Worm (Caenorhabditis elegans) whole organism, young adult: ENCODE results near the gene R01H2.2.

Source experiments
- B0261.1 ChIP-seq: sonication (generic microtip); optimal IDR thresholded peaks from 2 replicates; lab custom pipeline; 2016; ENCODE audit warnings: mild to moderate bottlenecking, missing genetic modification characterization, moderate library complexity, missing compliant biosample characterization
- C17E4.6 ChIP-seq: fragments of 200-800 bp; sonication (Bioruptor generic); IDR thresholded peaks from 2 replicates; pipeline ENCODE4 v1.3.6; 2022; ENCODE audit warnings: missing genetic modification reagents, missing genetic modification characterization, missing compliant biosample characterization
- F10E7.11 ChIP-seq: sonication (generic microtip); optimal IDR thresholded peaks from 2 replicates; lab custom pipeline; 2017; ENCODE audit warnings: mild to moderate bottlenecking, missing genetic modification characterization, moderate library complexity, missing compliant biosample characterization
- F23B12.7 ChIP-seq: sonication (generic microtip); optimal IDR thresholded peaks from 2 replicates; lab custom pipeline; 2017; ENCODE audit warnings: missing genetic modification characterization, mild to moderate bottlenecking, missing compliant biosample characterization, antibody characterized with exemption, moderate library complexity; ENCODE audit not compliant: insufficient read depth
- F52B5.7 ChIP-seq: sonication (generic microtip); optimal IDR thresholded peaks from 2 replicates; lab custom pipeline; 2016; ENCODE audit warnings: mild to moderate bottlenecking, missing genetic modification characterization, missing compliant biosample characterization
- F57A8.1 ChIP-seq: fragments of 200-800 bp; sonication (Bioruptor generic); optimal IDR thresholded peaks from 2 replicates; lab custom pipeline; 2018; ENCODE audit warnings: mild to moderate bottlenecking, missing genetic modification characterization, moderate library complexity, missing compliant biosample characterization
- K11D2.4 ChIP-seq: fragments of 200-800 bp; sonication (Bioruptor generic); IDR thresholded peaks from 2 replicates; pipeline ENCODE4 v1.3.6; 2022; ENCODE audit warnings: missing genetic modification reagents, missing genetic modification characterization, missing compliant biosample characterization
- T07F8.4 ChIP-seq: sonication (generic microtip); optimal IDR thresholded peaks from 2 replicates; lab custom pipeline; 2016; ENCODE audit warnings: mild to moderate bottlenecking, missing genetic modification characterization, moderate library complexity, missing compliant biosample characterization
- Y53F4B.3 ChIP-seq: fragments of 200-800 bp; sonication (Bioruptor generic); IDR thresholded peaks from 2 replicates; pipeline ENCODE4 v1.3.6; 2022; ENCODE audit warnings: missing genetic modification reagents, missing genetic modification characterization, missing compliant biosample characterization
- Y53G8AR.9 ChIP-seq: fragments of 200-800 bp; sonication (Bioruptor generic); conservative IDR thresholded peaks from 2 replicates; pipeline ENCODE4 v1.3.6; 2022; ENCODE audit warnings: missing genetic modification reagents, missing genetic modification characterization, missing compliant biosample characterization
- Y56A3A.18 ChIP-seq: fragments of 200-800 bp; sonication (Bioruptor generic); IDR thresholded peaks from 2 replicates; pipeline ENCODE4 v1.3.6; 2022; ENCODE audit warnings: missing genetic modification reagents, missing genetic modification characterization, missing compliant biosample characterization
- Y95B8A.8 ChIP-seq: fragments of 200-800 bp; sonication (Bioruptor generic); IDR thresholded peaks from 2 replicates; pipeline ENCODE4 v1.3.6; 2022; ENCODE audit warnings: missing genetic modification reagents, missing genetic modification characterization, missing compliant biosample characterization
- ZK185.1 ChIP-seq: sonication (generic microtip); optimal IDR thresholded peaks from 2 replicates; lab custom pipeline; 2016; ENCODE audit warnings: mild to moderate bottlenecking, missing genetic modification characterization, missing compliant biosample characterization; ENCODE audit not compliant: poor library complexity, severe bottlenecking
- akir-1 ChIP-seq: fragments of 200-800 bp; sonication (Bioruptor generic); optimal IDR thresholded peaks from 2 replicates; lab custom pipeline; 2018; ENCODE audit warnings: mild to moderate bottlenecking, missing genetic modification characterization, moderate library complexity, missing compliant biosample characterization
- attf-3 ChIP-seq: fragments of 200-800 bp; sonication (Bioruptor generic); conservative IDR thresholded peaks from 2 replicates; pipeline ENCODE4 v1.3.6; 2022; ENCODE audit warnings: missing genetic modification reagents, missing genetic modification characterization, missing compliant biosample characterization
- ceh-27 ChIP-seq: fragments of 200-800 bp; sonication (Bioruptor generic); optimal IDR thresholded peaks from 2 replicates; lab custom pipeline; 2018; ENCODE audit warnings: mild to moderate bottlenecking, missing genetic modification characterization, moderate library complexity, missing compliant biosample characterization
- ceh-79 ChIP-seq: sonication (generic microtip); optimal IDR thresholded peaks from 2 replicates; lab custom pipeline; 2017; ENCODE audit warnings: mild to moderate bottlenecking, missing genetic modification characterization, missing compliant biosample characterization
- ceh-91 ChIP-seq: fragments of 200-800 bp; sonication (Bioruptor generic); IDR thresholded peaks from 2 replicates; pipeline ENCODE4 v1.3.6; 2022; ENCODE audit warnings: missing genetic modification reagents, missing genetic modification characterization, missing compliant biosample characterization
- chd-7 ChIP-seq: sonication (generic microtip); optimal IDR thresholded peaks from 2 replicates; lab custom pipeline; 2016; ENCODE audit warnings: mild to moderate bottlenecking, missing genetic modification characterization, moderate library complexity, missing compliant biosample characterization
- dpl-1 ChIP-seq: fragments of 150-350 bp; optimal IDR thresholded peaks from 2 replicates; lab custom pipeline; 2014; ENCODE audit warnings: missing biosample characterization, missing genetic modification reagents, missing genetic modification characterization
- efl-1 ChIP-seq: fragments of 150-350 bp; optimal IDR thresholded peaks from 2 replicates; lab custom pipeline; 2014; ENCODE audit warnings: missing biosample characterization, missing genetic modification reagents, missing genetic modification characterization
- egl-44 ChIP-seq: fragments of 200-800 bp; sonication (Bioruptor generic); IDR thresholded peaks from 2 replicates; pipeline ENCODE4 v1.3.6; 2022; ENCODE audit warnings: missing genetic modification reagents, missing genetic modification characterization, missing compliant biosample characterization
- gei-17 ChIP-seq: fragments of 200-800 bp; sonication (Bioruptor generic); optimal IDR thresholded peaks from 2 replicates; lab custom pipeline; 2018; ENCODE audit warnings: mild to moderate bottlenecking, missing genetic modification characterization, missing compliant biosample characterization
- hlh-12 ChIP-seq: sonication (generic microtip); optimal IDR thresholded peaks from 2 replicates; lab custom pipeline; 2016; ENCODE audit warnings: missing genetic modification characterization, missing compliant biosample characterization
- hlh-26 ChIP-seq: fragments of 200-800 bp; sonication (Bioruptor generic); conservative IDR thresholded peaks from 2 replicates; pipeline ENCODE4 v1.3.6; 2022; ENCODE audit warnings: missing genetic modification reagents, missing genetic modification characterization, missing compliant biosample characterization
- hsf-1 ChIP-seq: fragments of 200-800 bp; sonication (Bioruptor generic); IDR thresholded peaks from 2 replicates; pipeline ENCODE4 v1.3.6; 2022; ENCODE audit warnings: missing genetic modification reagents, missing genetic modification characterization, missing compliant biosample characterization
- let-526 ChIP-seq: fragments of 200-800 bp; sonication (Bioruptor generic); IDR thresholded peaks from 2 replicates; pipeline ENCODE4 v1.3.6; 2022; ENCODE audit warnings: missing genetic modification reagents, missing genetic modification characterization, missing compliant biosample characterization
- lin-40 ChIP-seq: sonication (generic microtip); optimal IDR thresholded peaks from 2 replicates; lab custom pipeline; 2016; ENCODE audit warnings: missing genetic modification characterization, mild to moderate bottlenecking, missing compliant biosample characterization, missing genotype, missing genetic modification reagents
- lir-1 ChIP-seq: fragments of 200-800 bp; sonication (Bioruptor generic); conservative IDR thresholded peaks from 2 replicates; pipeline ENCODE4 v1.3.6; 2022; ENCODE audit warnings: missing genetic modification reagents, missing genetic modification characterization, missing compliant biosample characterization
- madf-10 ChIP-seq: sonication (generic microtip); optimal IDR thresholded peaks from 2 replicates; lab custom pipeline; 2016; ENCODE audit warnings: mild to moderate bottlenecking, missing genetic modification characterization, missing compliant biosample characterization
- madf-3 ChIP-seq: fragments of 200-800 bp; sonication (Bioruptor generic); IDR thresholded peaks from 2 replicates; pipeline ENCODE4 v1.3.6; 2022; ENCODE audit warnings: missing genetic modification reagents, missing genetic modification characterization, missing compliant biosample characterization
- madf-6 ChIP-seq: fragments of 200-800 bp; sonication (Bioruptor generic); IDR thresholded peaks from 2 replicates; pipeline ENCODE4 v1.3.6; 2022; ENCODE audit warnings: missing genetic modification reagents, missing genetic modification characterization, missing compliant biosample characterization
- mcd-1 ChIP-seq: fragments of 200-800 bp; sonication (Bioruptor generic); IDR thresholded peaks from 2 replicates; pipeline ENCODE4 v1.3.6; 2022; ENCODE audit warnings: missing genetic modification reagents, missing genetic modification characterization, missing compliant biosample characterization
- nfyb-1 ChIP-seq: fragments of 200-800 bp; sonication (Bioruptor generic); IDR thresholded peaks from 2 replicates; pipeline ENCODE4 v1.3.6; 2022; ENCODE audit warnings: missing genetic modification reagents, missing genetic modification characterization, missing compliant biosample characterization
- nhr-120 ChIP-seq: fragments of 200-800 bp; sonication (Bioruptor generic); IDR thresholded peaks from 2 replicates; pipeline ENCODE4 v1.3.6; 2022; ENCODE audit warnings: missing genetic modification characterization, missing compliant biosample characterization
- nhr-80 ChIP-seq: sonication (generic microtip); optimal IDR thresholded peaks from 2 replicates; lab custom pipeline; 2016; ENCODE audit warnings: missing genetic modification characterization, missing compliant biosample characterization
- nhr-90 ChIP-seq: sonication (generic microtip); optimal IDR thresholded peaks from 2 replicates; lab custom pipeline; 2016; ENCODE audit warnings: missing genotype, mild to moderate bottlenecking, missing genetic modification characterization, missing compliant biosample characterization
- pha-4 ChIP-seq: fragments of 150-350 bp; sonication (generic microtip); optimal IDR thresholded peaks from 2 replicates; lab custom pipeline; 2014; ENCODE audit warnings: missing biosample characterization, missing genetic modification reagents, missing genetic modification characterization
- rpc-1 ChIP-seq, 2 experiments: fragments of 150-350 bp in 1 of 2; sonication (generic microtip) in 1 of 2; optimal IDR thresholded peaks; 2 replicates each; lab custom pipeline; 2014 to 2018; ENCODE audit warnings: missing biosample characterization in 1 of 2, missing genetic modification characterization in 1 of 2, missing genetic modification reagents in 1 of 2, missing genotype in 1 of 2
- snpc-4 ChIP-seq, 5 experiments: fragments of 150-350 bp in 1 of 5; sonication (generic microtip) in 4 of 5; optimal IDR thresholded peaks; 2 replicates each; lab custom pipeline; 2014 to 2018; ENCODE audit warnings: missing genetic modification characterization in 5 of 5, missing biosample characterization in 3 of 5, antibody characterized with exemption in 2 of 5, mild to moderate bottlenecking in 2 of 5, missing compliant biosample characterization in 2 of 5, missing genotype in 2 of 5, moderate library complexity in 2 of 5, missing genetic modification reagents in 1 of 5
- sptf-2 ChIP-seq: fragments of 200-800 bp; sonication (Bioruptor generic); optimal IDR thresholded peaks from 2 replicates; lab custom pipeline; 2018; ENCODE audit warnings: mild to moderate bottlenecking, missing genetic modification characterization, missing compliant biosample characterization
- tbp1 ChIP-seq: fragments of 200-800 bp; sonication (Bioruptor generic); optimal IDR thresholded peaks from 2 replicates; lab custom pipeline; 2018; ENCODE audit warnings: mild to moderate bottlenecking, missing genetic modification characterization, missing compliant biosample characterization
- unc-130 ChIP-seq: sonication (generic microtip); optimal IDR thresholded peaks from 2 replicates; lab custom pipeline; 2016; ENCODE audit warnings: missing genetic modification reagents, missing genetic modification characterization, missing compliant biosample characterization
- unc-62 ChIP-seq: fragments of 150-350 bp; optimal IDR thresholded peaks from 2 replicates; lab custom pipeline; 2014; ENCODE audit warnings: missing biosample characterization, missing genetic modification reagents, missing genetic modification characterization

R01H2.2 gene

DNA sequence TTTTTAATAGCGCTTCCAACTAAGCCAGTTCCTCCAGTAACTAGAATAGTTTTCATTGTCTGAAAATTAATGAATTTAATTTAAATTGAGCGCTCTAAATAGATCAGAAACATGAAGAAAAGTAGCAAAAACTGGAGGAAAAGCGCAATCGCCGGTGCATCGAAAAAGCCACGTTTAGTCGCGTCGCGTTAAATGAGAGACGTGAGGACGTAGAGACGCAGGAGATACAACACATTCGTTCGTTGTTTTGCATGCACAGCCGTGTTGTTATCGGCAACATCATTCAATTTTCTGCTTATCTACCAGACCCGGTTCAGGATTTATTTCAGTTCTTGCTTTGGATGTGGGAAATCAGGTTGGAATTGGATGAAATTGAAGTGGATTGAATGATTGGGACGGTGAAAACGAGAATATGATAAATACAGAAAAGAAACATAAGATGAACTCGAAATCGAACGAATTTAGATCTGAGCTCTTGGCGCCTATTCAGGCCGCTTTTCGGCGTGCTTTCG, 11.1 kb downstream of the R01H2.2 start, which contains the start of gene ger-1 (continued):
- no peak for TF ChIP-seq hlh-12 (tag; lab: Kevin White, UChicago)
- TF ChIP-seq Y56A3A.18 (GFP tag; lab: Robert Waterston, UW), result no peak
- TF ChIP-seq chd-7 (tag; lab: Kevin White, UChicago), result no peak
- no peak for TF ChIP-seq K11D2.4 (GFP tag; lab: Robert Waterston, UW)
- no peak for TF ChIP-seq attf-3
- TF ChIP-seq unc-130 (GFP tag; lab: Kevin White, UChicago), result no peak
- peak; percentile 12 for TF ChIP-seq tbp1
- no peak for TF ChIP-seq nfyb-1 (GFP tag; lab: Robert Waterston, UW)
- no peak for TF ChIP-seq F57A8.1 (GFP tag; lab: Kevin White, UChicago)
- TF ChIP-seq hsf-1 (GFP tag; lab: Robert Waterston, UW), result 0 out of 2 replicates have a peak, but pooled peaks have one; percentile 48
- TF ChIP-seq madf-3 (GFP tag; lab: Robert Waterston, UW), result 0 out of 2 replicates have a peak, but pooled peaks have one; percentile 21
- TF ChIP-seq let-526 (GFP tag; lab: Robert Waterston, UW), result no peak
- no peak for TF ChIP-seq sptf-2 (GFP tag; lab: Kevin White, UChicago)
- TF ChIP-seq F23B12.7 (tag; lab: Kevin White, UChicago), result no peak
- TF ChIP-seq madf-6 (GFP tag; lab: Robert Waterston, UW), result peak; percentile 62
- TF ChIP-seq rpc-1 (optimal IDR thresholded peaks at IDR 0.05; lab: Kevin White, UChicago), result no peak
- TF ChIP-seq rpc-1 (tag; optimal IDR thresholded peaks at IDR 0.05; lab: Kevin White, UChicago), result no peak
- TF ChIP-seq snpc-4 (GFP tag; optimal IDR thresholded peaks at IDR 0.05; lab: Kevin White, UChicago), result no peak
- TF ChIP-seq snpc-4 (tag; optimal IDR thresholded peaks at IDR 0.05; lab: Kevin White, UChicago), result no peak
- peak; percentile 18 for TF ChIP-seq nhr-80 (tag; lab: Kevin White, UChicago)
- TF ChIP-seq, all 124 proteins: peak for 7

DNA sequence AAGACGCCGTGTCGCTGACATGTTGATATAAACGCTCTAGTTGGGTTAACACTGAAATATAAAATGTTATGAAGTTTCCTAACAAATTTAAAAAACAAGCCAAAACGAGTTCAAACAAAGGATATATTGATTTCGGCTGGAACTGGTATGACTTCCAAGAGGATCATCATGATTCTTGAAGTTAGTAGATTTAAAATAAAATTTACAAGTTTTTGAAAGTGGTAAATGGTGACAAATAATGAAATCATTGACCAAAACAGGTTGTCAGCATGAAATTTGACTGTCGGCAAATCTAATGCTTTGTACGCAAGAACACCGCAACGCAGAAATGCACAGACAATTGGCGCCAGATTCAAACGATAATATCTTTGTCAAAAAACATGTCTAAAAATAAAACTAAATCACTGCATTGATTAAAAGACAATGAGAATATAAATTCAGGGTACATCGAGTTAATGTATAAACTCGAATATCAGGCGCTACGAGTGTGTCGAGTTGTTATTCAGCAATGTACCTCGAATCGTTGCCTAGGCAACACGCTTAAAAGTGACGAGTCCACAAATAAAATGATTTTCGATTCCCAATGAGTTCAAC, 12.3 kb downstream of the R01H2.2 start, which contains the start of the genes ubc-18 and R01H2.8:
Gene ubc-18 (minus strand): TSS at position 51 of the 594 bp plus-strand sequence.
Gene R01H2.8 (plus strand): TSS at position 544 of the 594 bp plus-strand sequence.
- TF ChIP-seq C17E4.6 (GFP tag; lab: Robert Waterston, UW) (no peak), hsf-1 (GFP tag; lab: Robert Waterston, UW) (no peak), ceh-27 (GFP tag; lab: Kevin White, UChicago) (no peak), pha-4 (no peak), madf-3 (GFP tag; lab: Robert Waterston, UW) (no peak), rpc-1 (optimal IDR thresholded peaks at IDR 0.05; lab: Kevin White, UChicago) (no peak), rpc-1 (tag; optimal IDR thresholded peaks at IDR 0.05; lab: Kevin White, UChicago) (no peak), nhr-120 (no peak), ceh-91 (GFP tag; lab: Robert Waterston, UW) (peak; percentile 48; the same call in 1 of the 2 replicates), T07F8.4 (no peak), tbp1 (no peak), efl-1 (peak; percentile 78), F52B5.7 (tag; lab: Kevin White, UChicago) (no peak), egl-44 (GFP tag; lab: Robert Waterston, UW) (no peak), B0261.1 (no peak), unc-62 (GFP tag; lab: Kevin White, UChicago) (no peak), Y53G8AR.9 (GFP tag; lab: Robert Waterston, UW) (no peak), hlh-26 (no peak), lin-40 (no peak), gei-17 (GFP tag; lab: Kevin White, UChicago) (no peak), F10E7.11 (tag; lab: Kevin White, UChicago) (no peak), sptf-2 (GFP tag; lab: Kevin White, UChicago) (no peak), mcd-1 (peak; percentile 39; the same call in 1 of the 2 replicates), ceh-79 (no peak), akir-1 (GFP tag; lab: Kevin White, UChicago) (no peak), dpl-1 (GFP tag; lab: Kevin White, UChicago) (peak; percentile 71), madf-6 (GFP tag; lab: Robert Waterston, UW) (peak; percentile 56), nhr-90 (tag; lab: Kevin White, UChicago) (no peak), lir-1 (GFP tag; lab: Robert Waterston, UW) (no peak), Y53F4B.3 (GFP tag; lab: Robert Waterston, UW) (no peak), ZK185.1 (tag; lab: Kevin White, UChicago) (no peak), Y95B8A.8 (GFP tag; lab: Robert Waterston, UW) (no peak), madf-10 (tag; lab: Kevin White, UChicago) (no peak)
